Worm (Caenorhabditis elegans) whole organism, L4 larva: ENCODE results near the gene natb-1.

ENCODE experiments used
- F10B5.3 ChIP-seq: sonication (generic microtip); optimal IDR thresholded peaks from 2 replicates; lab custom pipeline; 2016; ENCODE audit warnings: mild to moderate bottlenecking, missing genetic modification characterization, missing compliant biosample characterization
- F37D6.2 ChIP-seq: sonication (generic microtip); optimal IDR thresholded peaks from 2 replicates; lab custom pipeline; 2016; ENCODE audit warnings: mild to moderate bottlenecking, missing genetic modification characterization, missing compliant biosample characterization
- F49E8.2 ChIP-seq: sonication (generic microtip); optimal IDR thresholded peaks from 2 replicates; lab custom pipeline; 2016; ENCODE audit warnings: missing compliant biosample characterization, mild to moderate bottlenecking, missing genetic modification characterization, borderline replicate concordance
- R02D3.7 ChIP-seq: fragments of 150-350 bp; sonication (generic microtip); optimal IDR thresholded peaks from 3 replicates; lab custom pipeline; 2014; ENCODE audit warnings: missing biosample characterization, missing genetic modification characterization
- T20F7.1 ChIP-seq: fragments of 200-800 bp; sonication (Bioruptor generic); optimal IDR thresholded peaks from 2 replicates; lab custom pipeline; 2018; ENCODE audit warnings: mild to moderate bottlenecking, missing genetic modification characterization, missing compliant biosample characterization
- Y105C5A.15 ChIP-seq: fragments of 200-800 bp; sonication (Bioruptor generic); IDR thresholded peaks from 2 replicates; pipeline ENCODE4 v1.3.6; 2022; ENCODE audit warnings: missing genetic modification characterization, missing compliant biosample characterization
- Y48G9A.11 ChIP-seq: fragments of 200-800 bp; sonication (Bioruptor generic); IDR thresholded peaks from 2 replicates; pipeline ENCODE4 v1.3.6; 2022; ENCODE audit warnings: missing genetic modification reagents, missing genetic modification characterization, missing compliant biosample characterization
- aly-2 ChIP-seq: sonication (generic microtip); optimal IDR thresholded peaks from 2 replicates; lab custom pipeline; 2018; ENCODE audit warnings: missing biosample characterization, missing genetic modification characterization
- ama-1 ChIP-seq: fragments of 150-350 bp; optimal IDR thresholded peaks from 2 replicates; lab custom pipeline; 2014; ENCODE audit warnings: inconsistent platforms, mixed read lengths
- arid-1 ChIP-seq: fragments of 200-800 bp; sonication (Bioruptor generic); conservative IDR thresholded peaks from 2 replicates; pipeline ENCODE4 v1.3.6; 2022; ENCODE audit warnings: missing genetic modification reagents, missing genetic modification characterization, missing compliant biosample characterization
- attf-4 ChIP-seq: sonication (generic microtip); optimal IDR thresholded peaks from 3 replicates; lab custom pipeline; 2017; ENCODE audit warnings: missing biosample characterization, missing genetic modification characterization
- ceh-20 ChIP-seq: fragments of 200-800 bp; sonication (Bioruptor generic); IDR thresholded peaks from 2 replicates; pipeline ENCODE4 v1.3.6; 2022; ENCODE audit warnings: missing genetic modification reagents, missing genetic modification characterization, missing compliant biosample characterization
- ceh-44 ChIP-seq: fragments of 200-800 bp; sonication (Bioruptor generic); IDR thresholded peaks from 2 replicates; pipeline ENCODE4 v1.3.6; 2022; ENCODE audit warnings: missing genetic modification reagents, missing genetic modification characterization, missing compliant biosample characterization
- ceh-62 ChIP-seq: sonication (generic microtip); optimal IDR thresholded peaks from 2 replicates; lab custom pipeline; 2017; ENCODE audit warnings: missing biosample characterization, missing genetic modification characterization
- ceh-82 ChIP-seq: sonication (generic microtip); optimal IDR thresholded peaks from 2 replicates; lab custom pipeline; 2017; ENCODE audit warnings: missing biosample characterization, missing genetic modification characterization
- ces-1 ChIP-seq: fragments of 150-350 bp; sonication (generic microtip); optimal IDR thresholded peaks from 4 replicates; lab custom pipeline; 2014; ENCODE audit warnings: missing biosample characterization, missing genetic modification reagents, missing genetic modification characterization
- daf-12 ChIP-seq: fragments of 150-350 bp; optimal IDR thresholded peaks from 2 replicates; lab custom pipeline; 2014; ENCODE audit warnings: missing biosample characterization, missing genetic modification reagents, missing genetic modification characterization
- daf-16 ChIP-seq, 3 experiments: sonication (generic microtip); optimal IDR thresholded peaks; 2 replicates each; lab custom pipeline; 2016 to 2017; ENCODE audit warnings: missing genetic modification characterization in 3 of 3, missing genetic modification reagents in 3 of 3, mild to moderate bottlenecking in 2 of 3, missing compliant biosample characterization in 2 of 3, missing biosample characterization in 1 of 3, moderate library complexity in 1 of 3
- daf-19 ChIP-seq: fragments of 200-800 bp; sonication (Bioruptor generic); conservative IDR thresholded peaks from 2 replicates; pipeline ENCODE4 v1.3.6; 2022; ENCODE audit warnings: missing genetic modification characterization, missing compliant biosample characterization
- dmd-9 ChIP-seq: fragments of 200-800 bp; sonication (Bioruptor generic); IDR thresholded peaks from 2 replicates; pipeline ENCODE4 v1.3.6; 2022; ENCODE audit warnings: missing genetic modification reagents, missing genetic modification characterization, missing compliant biosample characterization
- duxl-1 ChIP-seq: sonication (generic microtip); optimal IDR thresholded peaks from 2 replicates; lab custom pipeline; 2016; ENCODE audit warnings: mild to moderate bottlenecking, missing genetic modification characterization, moderate library complexity, missing compliant biosample characterization; ENCODE audit not compliant: poor library complexity
- egl-27 ChIP-seq: sonication (generic microtip); optimal IDR thresholded peaks from 3 replicates; lab custom pipeline; 2017; ENCODE audit warnings: missing biosample characterization, missing genetic modification reagents, missing genetic modification characterization
- egl-43 ChIP-seq: fragments of 200-800 bp; sonication (Bioruptor generic); IDR thresholded peaks from 2 replicates; pipeline ENCODE4 v1.3.6; 2022; ENCODE audit warnings: missing genetic modification reagents, missing genetic modification characterization, missing compliant biosample characterization
- hlh-11 ChIP-seq: fragments of 200-800 bp; sonication (Bioruptor generic); optimal IDR thresholded peaks from 2 replicates; lab custom pipeline; 2018; ENCODE audit warnings: mild to moderate bottlenecking, missing genetic modification characterization, missing compliant biosample characterization
- jun-1 ChIP-seq: fragments of 150-350 bp; optimal IDR thresholded peaks from 2 replicates; lab custom pipeline; 2014; ENCODE audit warnings: missing biosample characterization, missing genetic modification reagents, missing genetic modification characterization
- lim-7 ChIP-seq: fragments of 200-800 bp; sonication (Bioruptor generic); IDR thresholded peaks from 2 replicates; pipeline ENCODE4 v1.3.6; 2022; ENCODE audit warnings: missing genetic modification characterization, missing compliant biosample characterization
- lin-1 ChIP-seq: fragments of 200-800 bp; sonication (Bioruptor generic); IDR thresholded peaks from 2 replicates; pipeline ENCODE4 v1.3.6; 2022; ENCODE audit warnings: missing genetic modification reagents, missing genetic modification characterization, missing compliant biosample characterization
- lin-38 ChIP-seq: fragments of 200-800 bp; sonication (Bioruptor generic); IDR thresholded peaks from 2 replicates; pipeline ENCODE4 v1.3.6; 2022; ENCODE audit warnings: missing genetic modification reagents, missing genetic modification characterization, missing compliant biosample characterization
- lin-39 ChIP-seq: fragments of 150-350 bp; optimal IDR thresholded peaks from 2 replicates; lab custom pipeline; 2014; ENCODE audit warnings: missing biosample characterization, missing genetic modification reagents, missing genetic modification characterization
- lir-3 ChIP-seq: sonication (generic microtip); optimal IDR thresholded peaks from 2 replicates; lab custom pipeline; 2016; ENCODE audit warnings: mild to moderate bottlenecking, missing genetic modification characterization, missing compliant biosample characterization
- lsy-2 ChIP-seq, 2 experiments: fragments of 150-350 bp in 1 of 2; sonication (generic microtip) in 1 of 2; optimal IDR thresholded peaks; 2 replicates each; lab custom pipeline; 2014 to 2017; ENCODE audit warnings: missing biosample characterization in 2 of 2, missing genetic modification characterization in 2 of 2
- madf-5 ChIP-seq, 2 experiments: fragments of 200-800 bp; sonication (Bioruptor generic); IDR thresholded peaks; 2 replicates each; pipeline ENCODE4 v1.3.6; 2022; ENCODE audit warnings: missing compliant biosample characterization in 2 of 2, missing genetic modification characterization in 2 of 2
- mdl-1 ChIP-seq, 2 experiments: fragments of 150-350 bp in 1 of 2; sonication (generic microtip) in 1 of 2; optimal IDR thresholded peaks; 2 replicates each; lab custom pipeline; 2014 to 2017; ENCODE audit warnings: missing biosample characterization in 2 of 2, missing genetic modification characterization in 2 of 2
- mxl-3 ChIP-seq: fragments of 200-800 bp; sonication (Bioruptor generic); optimal IDR thresholded peaks from 2 replicates; lab custom pipeline; 2018; ENCODE audit warnings: mild to moderate bottlenecking, missing genetic modification characterization, missing compliant biosample characterization
- nhr-10 ChIP-seq: fragments of 150-350 bp; optimal IDR thresholded peaks from 2 replicates; lab custom pipeline; 2014; ENCODE audit warnings: missing biosample characterization, missing genetic modification characterization
- nhr-102 ChIP-seq: sonication (generic microtip); optimal IDR thresholded peaks from 2 replicates; lab custom pipeline; 2016; ENCODE audit warnings: mild to moderate bottlenecking, missing genetic modification characterization, moderate library complexity, missing compliant biosample characterization
- nhr-11 ChIP-seq: fragments of 150-350 bp; optimal IDR thresholded peaks from 2 replicates; lab custom pipeline; 2014; ENCODE audit warnings: missing biosample characterization, missing genetic modification characterization
- nhr-41 ChIP-seq: fragments of 200-800 bp; sonication (Bioruptor generic); IDR thresholded peaks from 2 replicates; pipeline ENCODE4 v1.3.6; 2022; ENCODE audit warnings: missing genetic modification reagents, missing genetic modification characterization, missing compliant biosample characterization
- nhr-42 ChIP-seq: fragments of 200-800 bp; sonication (Bioruptor generic); IDR thresholded peaks from 2 replicates; pipeline ENCODE4 v1.3.6; 2022; ENCODE audit warnings: missing genetic modification characterization, missing compliant biosample characterization
- nhr-48 ChIP-seq: sonication (generic microtip); optimal IDR thresholded peaks from 2 replicates; lab custom pipeline; 2016; ENCODE audit warnings: mild to moderate bottlenecking, missing genetic modification characterization, missing compliant biosample characterization
- nhr-6 ChIP-seq: fragments of 150-350 bp; optimal IDR thresholded peaks from 2 replicates; lab custom pipeline; 2014; ENCODE audit warnings: missing biosample characterization, missing genetic modification characterization
- nhr-77 ChIP-seq: fragments of 150-350 bp; optimal IDR thresholded peaks from 2 replicates; lab custom pipeline; 2014; ENCODE audit warnings: missing biosample characterization, missing genetic modification characterization
- pqm-1 ChIP-seq: sonication (generic microtip); optimal IDR thresholded peaks from 2 replicates; lab custom pipeline; 2017; ENCODE audit warnings: missing biosample characterization, missing genetic modification characterization
- sdz-12 ChIP-seq: fragments of 200-800 bp; sonication (Bioruptor generic); optimal IDR thresholded peaks from 2 replicates; lab custom pipeline; 2018; ENCODE audit warnings: mild to moderate bottlenecking, missing genetic modification characterization, missing compliant biosample characterization
- snpc-1.2 ChIP-seq: fragments of 200-800 bp; sonication (Bioruptor generic); IDR thresholded peaks from 2 replicates; pipeline ENCODE4 v1.3.6; 2022; ENCODE audit warnings: missing genetic modification reagents, missing genetic modification characterization, missing compliant biosample characterization
- tra-1 ChIP-seq: fragments of 200-800 bp; sonication (Bioruptor generic); IDR thresholded peaks from 2 replicates; pipeline ENCODE4 v1.3.6; 2022; ENCODE audit warnings: missing genetic modification reagents, missing genetic modification characterization, missing compliant biosample characterization
- unc-130 ChIP-seq: sonication (generic microtip); optimal IDR thresholded peaks from 2 replicates; lab custom pipeline; 2016; ENCODE audit warnings: missing genetic modification reagents, missing genetic modification characterization, missing compliant biosample characterization
- unc-62 ChIP-seq, 3 experiments: fragments of 150-350 bp in 1 of 3; sonication (generic microtip); optimal IDR thresholded peaks in 2 of 3; peaks in 1 of 3; 1 replicate in 1 of 3; 2 replicates in 2 of 3; lab custom pipeline; 2014 to 2017; ENCODE audit warnings: missing biosample characterization in 3 of 3, missing genetic modification characterization in 3 of 3, missing genetic modification reagents in 3 of 3, missing genotype in 1 of 3
- zfp-3 ChIP-seq: fragments of 200-800 bp; sonication (Bioruptor generic); conservative IDR thresholded peaks from 2 replicates; pipeline ENCODE4 v1.3.6; 2022; ENCODE audit warnings: missing genetic modification reagents, missing genetic modification characterization, missing compliant biosample characterization
- zip-11 ChIP-seq: fragments of 200-800 bp; sonication (Bioruptor generic); IDR thresholded peaks from 2 replicates; pipeline ENCODE4 v1.3.6; 2022; ENCODE audit warnings: missing genetic modification characterization, missing compliant biosample characterization
- ztf-11 ChIP-seq: fragments of 150-350 bp; optimal IDR thresholded peaks from 2 replicates; lab custom pipeline; 2014; ENCODE audit warnings: missing biosample characterization, missing genetic modification characterization
- ztf-7 ChIP-seq: fragments of 150-350 bp; optimal IDR thresholded peaks from 2 replicates; lab custom pipeline; 2014; ENCODE audit warnings: missing biosample characterization, missing genetic modification characterization

Gene natb-1

ce11 chrV:8031121-8031520 is 47.9 kb upstream of the natb-1 start, which contains the start of gene vars-1 (continued):
- TF ChIP-seq ces-1 (GFP tag; lab: Kevin White, UChicago) (no peak), nhr-11 (tag; lab: Kevin White, UChicago) (no peak), F37D6.2 (no peak), nhr-42 (GFP tag; lab: Robert Waterston, UW) (no peak), R02D3.7 (tag; lab: Kevin White, UChicago) (no peak), Y48G9A.11 (no peak), nhr-48 (tag; lab: Kevin White, UChicago) (no peak), mxl-3 (GFP tag; lab: Kevin White, UChicago) (no peak), Y105C5A.15 (no peak), lin-39 (tag; lab: Kevin White, UChicago) (no peak), nhr-6 (tag; lab: Kevin White, UChicago) (peak; percentile 4), jun-1 (tag; lab: Kevin White, UChicago) (no peak), daf-16 (GFP tag; optimal IDR thresholded peaks at IDR 0.05; lab: Kevin White, UChicago) (no peak), daf-16 (tag; optimal IDR thresholded peaks at IDR 0.05; lab: Kevin White, UChicago) (peak; percentile 37), ceh-20 (GFP tag; lab: Robert Waterston, UW) (no peak), hlh-11 (tag; lab: Kevin White, UChicago) (no peak), egl-27 (tag; lab: Kevin White, UChicago) (no peak), lin-38 (GFP tag; lab: Robert Waterston, UW) (peak; percentile 93), dmd-9 (GFP tag; lab: Robert Waterston, UW) (no peak), tra-1 (GFP tag; lab: Robert Waterston, UW) (no peak), ceh-82 (no peak), unc-130 (GFP tag; lab: Kevin White, UChicago) (no peak), unc-62 (GFP tag; optimal IDR thresholded peaks at IDR 0.05 in 1 of 2; lab: Kevin White, UChicago) (no peak), unc-62 (tag; optimal IDR thresholded peaks at IDR 0.05; lab: Kevin White, UChicago) (no peak), ztf-11 (no peak), F10B5.3 (tag; lab: Kevin White, UChicago) (no peak), ztf-7 (tag; lab: Kevin White, UChicago) (no peak), pqm-1 (tag; lab: Kevin White, UChicago) (no peak), T20F7.1 (GFP tag; lab: Kevin White, UChicago) (peak; percentile 46), ceh-44 (GFP tag; lab: Robert Waterston, UW) (no peak), zip-11 (no peak), lin-1 (GFP tag; lab: Robert Waterston, UW) (no peak), nhr-102 (no peak), mdl-1 (tag; optimal IDR thresholded peaks at IDR 0.05; lab: Kevin White, UChicago) (no peak), nhr-77 (tag; lab: Kevin White, UChicago) (no peak), F49E8.2 (tag; lab: Kevin White, UChicago) (peak; percentile 7), daf-19 (GFP tag; lab: Robert Waterston, UW) (no peak), duxl-1 (tag; lab: Kevin White, UChicago) (peak; percentile 19), nhr-10 (tag; lab: Kevin White, UChicago) (no peak), ama-1 (peak; percentile 33), aly-2 (tag; lab: Kevin White, UChicago) (no peak), arid-1 (GFP tag; lab: Robert Waterston, UW) (no peak), lsy-2 (tag; optimal IDR thresholded peaks at IDR 0.05; lab: Kevin White, UChicago) (peak in 1 of 2 experiments; percentile 71), madf-5 (GFP tag; IDR thresholded peaks at IDR 0.05; lab: Robert Waterston, UW) (no peak), daf-12 (tag; lab: Kevin White, UChicago) (no peak), sdz-12 (GFP tag; lab: Kevin White, UChicago) (no peak), snpc-1.2 (GFP tag; lab: Robert Waterston, UW) (0 out of 2 replicates have a peak, but pooled peaks have one; percentile 31), lir-3 (tag; lab: Kevin White, UChicago) (no peak), zfp-3 (no peak), egl-43 (no peak), attf-4 (tag; lab: Kevin White, UChicago) (no peak), ceh-62 (tag; lab: Kevin White, UChicago) (no peak), lim-7 (no peak), nhr-41 (GFP tag; lab: Robert Waterston, UW) (no peak)
